Fruit fly (Drosophila melanogaster) S2 (cell line): ENCODE results near the gene Cyt-c-d.
A peak's percentile ranks its signal among the peaks of the same experiment; 100 is the strongest.

Experiments
- CG8478 ChIP-seq: fragments of >200 bp; optimal IDR thresholded peaks from 2 replicates; lab custom pipeline; 2018
- CTCF ChIP-seq, 2 experiments: fragments of >200 bp; optimal IDR thresholded peaks; 2 replicates each; lab custom pipeline; 2018

Cyt-c-d gene

DNA sequence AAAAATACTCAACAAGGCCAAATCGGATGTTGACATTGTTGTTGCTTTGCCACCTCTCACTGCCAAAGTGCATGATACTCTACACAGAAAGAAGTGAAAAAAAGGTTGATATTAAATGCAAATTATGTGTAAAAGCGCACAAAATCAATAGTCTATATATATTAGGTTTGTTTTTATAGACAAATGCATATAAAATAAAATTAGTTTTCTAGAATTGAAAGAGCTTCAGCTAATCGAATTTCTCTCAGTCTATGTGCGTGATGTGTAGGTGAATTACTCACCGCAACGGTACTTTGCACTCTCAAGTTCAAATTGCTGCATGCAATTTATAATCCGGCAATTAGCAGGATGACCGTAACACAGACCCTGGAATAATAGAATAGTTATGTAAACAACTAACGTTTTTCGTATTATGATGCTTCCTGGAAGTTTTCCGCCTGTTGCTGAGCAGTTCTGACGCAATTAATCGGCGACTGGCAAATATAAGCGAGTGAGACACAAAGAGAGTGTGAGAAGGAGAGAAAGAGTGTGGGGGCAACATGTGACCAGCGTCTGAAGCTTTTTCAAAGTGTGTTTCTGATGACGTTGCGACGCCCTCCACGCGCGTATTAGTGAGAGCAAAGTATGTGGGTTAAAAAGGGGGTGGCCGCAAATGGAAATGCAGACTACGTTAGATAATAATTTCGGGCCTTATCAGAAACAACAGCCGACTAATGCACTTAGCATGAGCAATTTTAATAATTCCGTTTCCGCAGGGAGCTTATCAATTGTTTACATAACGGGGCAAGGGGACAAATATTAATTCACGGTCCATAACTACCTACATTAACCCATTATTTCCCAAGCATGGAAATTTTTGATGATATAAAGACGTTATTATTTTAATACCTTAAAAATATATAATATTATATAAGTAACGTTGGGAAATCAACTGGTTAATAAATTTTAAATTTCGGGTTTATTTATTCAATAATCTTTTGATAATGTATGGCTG is 5.3 kb downstream of the Cyt-c-d start:
- TF ChIP-seq CG8478, result no peak
- TF ChIP-seq CTCF (optimal IDR thresholded peaks at IDR 0.05; lab: Kevin White, UChicago), result no peak

DNA sequence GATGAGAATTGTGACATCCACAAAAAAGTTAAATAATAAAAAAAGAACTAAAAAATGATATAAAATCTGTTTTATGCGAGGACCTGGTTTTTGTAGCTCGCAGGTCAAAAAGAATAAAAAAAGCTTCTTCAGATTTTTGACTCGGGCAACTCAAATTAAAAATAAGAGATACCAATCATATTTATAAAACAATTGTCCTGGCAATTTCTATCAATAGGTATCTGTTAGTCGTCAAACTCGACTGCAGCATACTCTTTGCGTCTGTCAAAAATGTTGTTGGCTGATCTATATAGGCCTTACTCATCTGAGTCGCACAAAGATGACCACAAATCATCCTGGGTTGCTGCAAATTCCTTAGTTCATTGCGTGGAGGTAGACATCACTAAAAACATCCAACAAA is 6.9 kb downstream of the Cyt-c-d start:
- TF ChIP-seq CTCF (optimal IDR thresholded peaks at IDR 0.05; lab: Kevin White, UChicago), result no peak
- TF ChIP-seq CG8478, result no peak

DNA sequence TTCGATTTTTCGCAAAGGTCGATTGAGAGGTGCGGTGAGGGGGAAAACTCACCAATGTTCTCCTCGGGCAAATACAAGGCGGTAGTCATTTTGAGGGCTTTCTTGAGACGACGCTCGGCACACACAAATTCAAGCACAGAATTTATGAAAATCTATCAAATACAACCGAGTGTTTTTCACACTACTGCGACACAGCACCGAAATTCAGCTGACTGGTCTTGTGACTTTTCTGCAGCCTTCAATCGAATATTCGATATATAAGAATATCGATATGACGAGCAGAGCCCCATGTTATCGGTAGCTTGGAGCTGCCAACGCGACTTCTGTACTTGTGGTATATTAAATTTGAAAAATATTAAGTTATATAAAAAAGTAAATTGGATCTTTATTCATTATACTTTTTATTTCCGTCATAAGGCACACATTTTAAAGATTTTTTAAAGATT is 11.9 kb downstream of the Cyt-c-d start, which contains the start of gene VhaSFD:
Gene VhaSFD (minus strand): TSS at position 249 of the 446 bp plus-strand sequence.
- no peak for TF ChIP-seq CTCF (optimal IDR thresholded peaks at IDR 0.05; lab: Kevin White, UChicago)
- no peak for TF ChIP-seq CG8478

DNA sequence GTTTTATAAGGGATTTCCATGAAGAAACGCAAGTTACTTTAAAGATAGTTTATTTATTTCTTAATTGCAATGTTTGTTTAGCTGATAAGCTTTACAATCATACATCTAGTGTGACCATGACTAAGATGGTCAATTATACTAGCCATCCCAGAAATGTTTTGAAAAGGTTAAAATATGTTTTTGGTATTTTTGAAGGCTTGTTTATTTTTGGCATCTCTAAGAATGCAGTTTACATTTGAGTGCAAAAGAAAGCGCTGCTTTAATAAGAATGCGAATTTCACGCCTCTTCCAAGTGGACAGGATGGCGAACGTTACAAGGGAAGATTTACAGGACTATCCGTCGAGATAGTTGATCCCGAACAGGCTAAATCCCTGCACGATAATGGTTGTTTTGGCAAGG is 13.9 kb downstream of the Cyt-c-d start, which contains the start of gene Tsen2:
Gene Tsen2 (plus strand): TSS at position 222 of the 400 bp plus-strand sequence.
- no peak for TF ChIP-seq CG8478
- TF ChIP-seq CTCF (optimal IDR thresholded peaks at IDR 0.05; lab: Kevin White, UChicago), result no peak

DNA sequence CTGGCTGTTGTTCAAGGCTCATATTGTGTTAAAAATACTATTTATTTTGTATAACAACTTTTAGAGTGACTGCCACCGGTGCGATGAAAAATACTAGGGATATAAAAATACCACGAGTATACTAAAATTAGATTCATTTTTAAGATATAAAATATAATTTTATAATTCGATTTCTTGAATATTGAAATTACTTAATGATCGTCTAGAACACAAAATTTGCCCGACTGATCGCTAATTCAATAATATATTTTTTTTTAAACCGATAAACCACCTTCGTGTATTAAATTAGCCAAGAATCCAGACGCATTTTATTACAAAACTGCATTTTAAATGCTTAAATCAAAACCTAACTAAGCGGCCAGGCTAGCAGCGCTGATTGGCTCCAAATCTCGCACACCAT is 15.2 kb downstream of the Cyt-c-d start, which contains the start of gene CG17996:
Gene CG17996 (minus strand): TSS at position 101 of the 400 bp plus-strand sequence.
- TF ChIP-seq CG8478 (no peak), CTCF (optimal IDR thresholded peaks at IDR 0.05; lab: Kevin White, UChicago) (no peak)

DNA sequence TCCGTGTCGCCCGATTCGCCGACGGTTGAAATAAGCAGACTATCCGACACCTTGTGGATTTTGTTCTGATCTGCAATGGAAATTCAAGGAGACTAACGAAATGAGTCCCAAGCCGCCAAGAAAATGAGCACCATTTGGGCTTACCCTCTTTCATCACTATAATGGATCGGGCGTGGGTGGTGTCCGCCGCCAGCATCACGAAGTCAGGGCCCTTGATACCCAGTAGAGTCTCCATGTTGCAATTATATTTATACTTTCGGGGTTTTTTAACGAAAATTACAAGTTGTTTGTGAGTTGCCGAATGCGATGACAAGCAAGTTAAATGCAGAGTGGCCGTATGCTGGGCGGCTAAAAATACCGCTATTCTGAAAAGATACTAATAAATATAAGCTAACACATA is 16.1 kb downstream of the Cyt-c-d start, which contains the start of gene Prosbeta4:
Gene Prosbeta4 (minus strand): TSS at position 335 of the 400 bp plus-strand sequence.
- TF ChIP-seq CTCF (optimal IDR thresholded peaks at IDR 0.05; lab: Kevin White, UChicago) (no peak), CG8478 (no peak)

DNA sequence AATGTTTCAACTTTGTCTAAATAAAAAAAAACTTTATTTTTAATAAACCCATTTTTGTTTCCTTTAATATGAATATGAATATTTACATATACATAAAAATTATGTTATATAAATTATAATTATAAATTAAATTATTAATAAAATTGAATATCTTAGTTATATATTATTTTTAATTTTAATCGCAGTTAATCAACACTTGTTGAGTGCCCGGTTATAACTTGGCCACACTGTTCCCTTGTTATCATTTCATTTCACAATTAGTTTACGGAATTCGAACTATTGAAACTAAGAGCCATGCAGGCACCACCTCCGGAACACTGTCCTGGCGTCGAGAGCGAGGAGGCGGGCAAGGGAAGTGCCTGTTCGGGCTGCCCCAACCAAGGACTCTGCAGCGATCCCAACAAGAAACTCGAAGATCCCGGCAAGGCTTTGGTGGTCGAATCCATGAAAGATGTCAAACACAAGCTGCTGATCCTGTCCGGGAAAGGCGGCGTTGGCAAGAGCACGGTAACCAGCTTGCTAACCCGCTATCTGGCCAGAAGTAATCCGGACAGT is 16.7 kb downstream of the Cyt-c-d start, which contains the start of gene Nubp1:
Gene Nubp1 (plus strand): TSS at position 213 of the 555 bp plus-strand sequence.
- no peak for TF ChIP-seq CTCF (optimal IDR thresholded peaks at IDR 0.05; lab: Kevin White, UChicago)
- no peak for TF ChIP-seq CG8478

DNA sequence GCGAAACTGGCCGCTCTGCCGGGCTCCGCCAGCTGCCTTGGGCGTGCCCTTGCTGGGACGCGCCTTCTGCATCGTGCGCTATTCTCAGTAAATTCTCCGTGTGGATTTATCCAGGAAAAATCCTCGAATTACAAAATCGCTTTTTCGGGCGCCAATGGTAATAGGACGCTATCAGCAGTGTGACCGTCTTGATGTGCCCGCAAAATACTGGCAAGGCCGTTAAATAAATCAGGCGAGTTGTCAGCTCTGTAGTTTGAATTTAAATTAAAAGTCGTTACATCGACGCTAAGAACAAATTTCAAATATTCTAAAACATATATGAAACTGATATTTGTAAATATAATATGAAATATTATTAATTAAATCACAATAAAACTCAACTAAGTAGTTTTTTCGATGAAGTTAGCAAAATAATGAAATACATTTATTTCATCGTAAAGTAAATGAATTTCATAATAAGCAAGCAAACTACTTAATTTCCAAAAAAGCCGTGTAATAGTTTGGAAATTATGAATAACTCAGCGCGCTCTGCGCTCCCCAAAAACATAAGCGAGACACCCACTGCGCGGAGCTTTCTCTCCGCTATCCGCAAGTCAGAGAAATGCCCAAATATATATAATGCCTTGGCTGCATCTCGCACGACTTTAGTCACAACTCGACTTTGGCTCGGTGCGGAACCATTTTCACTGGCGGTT is 22.7 kb downstream of the Cyt-c-d start, which contains the start of the genes glu and ChLD3:
Gene glu (minus strand): TSS at position 183 of the 695 bp plus-strand sequence.
Gene ChLD3 (plus strand): TSS at position 645 of the 695 bp plus-strand sequence.
- TF ChIP-seq CG8478 (no peak), CTCF (optimal IDR thresholded peaks at IDR 0.05; lab: Kevin White, UChicago) (peak in 1 of 2 experiments; percentile 40)

DNA sequence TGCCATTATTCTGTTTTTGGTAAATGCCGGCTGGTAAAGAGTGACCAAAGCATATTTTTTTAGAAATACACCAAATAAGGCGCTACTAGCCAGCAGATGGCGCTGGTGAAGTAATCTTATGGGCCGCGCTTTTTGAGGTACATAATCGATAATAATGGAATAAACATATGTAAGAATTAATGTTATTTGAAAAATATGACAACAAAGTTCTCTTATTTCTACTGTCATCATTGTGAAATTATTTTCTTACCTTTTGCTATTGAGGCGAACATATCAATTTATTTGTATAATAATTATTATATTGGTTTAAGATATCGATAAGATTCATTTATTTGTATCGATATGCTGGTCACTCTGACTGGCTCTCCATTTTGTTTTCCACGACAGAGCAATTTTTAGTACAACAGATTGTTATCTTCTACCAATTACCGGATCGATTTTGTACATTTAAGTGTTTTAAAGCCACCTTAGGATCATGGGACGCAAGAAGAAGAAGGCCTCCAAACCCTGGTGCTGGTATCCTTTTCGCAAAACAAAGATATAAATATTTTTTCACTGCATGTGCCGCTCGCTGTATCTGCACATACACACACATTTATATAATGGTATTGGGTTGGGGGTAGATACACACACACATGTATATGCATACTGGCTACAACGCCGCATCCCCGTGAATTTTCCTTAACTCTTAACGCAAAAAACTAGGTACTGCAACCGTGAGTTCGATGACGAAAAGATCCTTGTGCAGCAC is 27.5 kb downstream of the Cyt-c-d start, which contains the start of the genes LSm7 and BuGZ:
Gene LSm7 (minus strand): TSS at position 46 of the 751 bp plus-strand sequence.
Gene BuGZ (plus strand): TSS at position 351 of the 751 bp plus-strand sequence.
- TF ChIP-seq CG8478, result no peak
- peak; percentile 83 to 89 for TF ChIP-seq CTCF (optimal IDR thresholded peaks at IDR 0.05; lab: Kevin White, UChicago)

DNA sequence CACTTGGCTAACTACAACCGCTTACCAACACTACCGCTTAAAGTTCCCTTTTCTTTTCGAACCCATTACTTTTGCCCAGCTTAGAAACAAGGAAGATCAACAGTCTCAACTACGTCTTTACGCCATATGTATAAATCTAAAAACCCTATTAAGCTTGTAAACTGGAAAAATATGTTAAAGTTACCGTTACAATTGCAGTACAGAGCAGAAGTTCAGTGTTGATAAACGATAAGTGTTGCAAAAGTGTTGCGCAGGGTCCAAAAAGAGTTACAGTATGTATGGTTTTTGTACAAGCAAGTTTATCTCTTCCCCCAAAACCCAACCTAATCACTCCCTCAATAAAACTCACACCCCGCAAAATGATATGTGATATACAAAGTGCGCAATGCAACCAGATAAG is 31.5 kb downstream of the Cyt-c-d start:
- TF ChIP-seq CTCF (optimal IDR thresholded peaks at IDR 0.05; lab: Kevin White, UChicago) (no peak), CG8478 (no peak)

DNA sequence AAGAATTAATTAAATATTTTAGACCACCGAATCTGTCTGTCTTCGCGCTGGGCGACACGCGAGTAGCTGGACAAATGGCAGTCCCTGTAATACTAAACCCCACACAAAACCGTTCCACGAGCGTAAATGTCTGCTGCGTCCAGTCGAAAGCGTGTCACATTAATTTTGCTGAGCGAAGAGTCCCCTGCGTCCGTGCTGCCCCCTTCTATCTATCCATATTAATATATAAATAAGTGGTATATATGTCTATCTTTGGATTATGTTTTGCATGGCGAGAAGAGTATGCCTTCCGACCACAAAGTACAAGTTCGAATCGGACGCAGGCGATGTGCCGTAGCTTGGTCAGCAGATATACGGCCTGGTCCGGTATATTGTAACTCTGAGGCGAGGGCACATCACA is 36.6 kb downstream of the Cyt-c-d start:
- no peak for TF ChIP-seq CG8478
- no peak for TF ChIP-seq CTCF (optimal IDR thresholded peaks at IDR 0.05; lab: Kevin White, UChicago)

DNA sequence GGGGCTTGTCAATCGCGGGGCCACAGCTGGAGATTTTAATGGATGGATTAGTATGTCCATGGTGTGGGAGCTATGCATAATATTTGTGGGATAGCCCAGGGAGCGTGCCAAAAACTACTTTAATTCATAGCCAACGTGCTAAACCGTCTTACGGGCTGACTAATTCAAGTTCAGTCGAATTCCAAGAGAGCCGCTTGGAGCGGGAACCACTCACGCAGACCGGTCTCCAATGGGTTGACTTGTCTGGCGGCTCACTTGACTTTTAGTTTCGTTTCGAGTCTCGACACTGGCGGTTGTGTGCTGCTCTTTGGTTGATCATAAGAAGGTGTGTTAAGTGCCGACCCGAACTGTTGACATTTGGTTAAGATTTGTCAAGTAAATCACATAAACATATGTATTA is 38.4 kb downstream of the Cyt-c-d start, which contains the start of gene yellow-b:
Gene yellow-b (plus strand): TSS at position 263 of the 400 bp plus-strand sequence.
- TF ChIP-seq CTCF (optimal IDR thresholded peaks at IDR 0.05; lab: Kevin White, UChicago) (no peak), CG8478 (no peak)

DNA sequence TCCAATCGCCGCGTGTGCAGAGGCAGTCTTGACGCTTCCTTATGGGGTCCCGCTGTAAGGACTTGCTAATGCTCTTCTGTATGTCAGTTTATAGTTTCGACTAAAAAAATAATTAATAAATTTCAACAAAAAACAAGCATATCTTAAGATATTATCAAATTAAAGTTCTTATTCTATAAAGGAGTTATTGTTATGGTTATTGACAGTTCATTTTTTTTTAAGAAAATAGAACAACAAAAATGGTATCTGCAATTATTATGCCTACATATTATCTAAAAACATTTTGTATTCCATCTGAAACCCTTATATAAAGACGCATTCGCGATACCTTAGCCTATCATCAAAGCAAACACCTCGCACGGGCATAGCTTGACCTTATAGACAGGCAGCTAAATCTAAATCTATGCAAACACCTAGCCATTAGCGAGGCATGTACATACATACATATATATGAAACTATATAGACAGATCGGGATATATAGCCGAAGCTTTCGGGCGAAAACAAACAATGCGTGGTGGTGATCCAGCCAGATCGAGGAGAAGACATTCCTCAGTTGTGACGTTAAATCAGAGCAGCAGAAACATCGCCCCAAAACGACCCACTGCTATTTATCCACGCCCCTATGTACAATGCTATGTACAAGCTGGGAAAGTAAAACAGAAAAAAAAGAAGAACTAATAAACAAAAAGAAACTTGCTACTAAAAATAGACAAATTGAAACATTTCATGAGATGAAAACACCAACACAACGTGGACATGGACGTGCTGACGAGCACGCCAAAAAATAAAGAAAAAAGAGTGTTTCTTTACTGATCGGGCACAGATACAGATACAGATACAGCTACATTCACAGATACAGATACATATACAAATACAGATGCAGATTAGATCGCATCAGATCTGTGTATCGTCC is 45.1 kb downstream of the Cyt-c-d start, which contains the start of gene ppk17:
Gene ppk17 (minus strand): TSS at position 51 of the 914 bp plus-strand sequence.
- no peak for TF ChIP-seq CTCF (optimal IDR thresholded peaks at IDR 0.05; lab: Kevin White, UChicago)
- TF ChIP-seq CG8478, result no peak
